Worm (Caenorhabditis elegans) whole organism, L1 larva: ENCODE data around the gene C01G10.10.

ENCODE experiments used
- C34B4.2 ChIP-seq: sonication (generic microtip); optimal IDR thresholded peaks from 2 replicates; lab custom pipeline; 2017; ENCODE audit warnings: mild to moderate bottlenecking, missing genetic modification characterization, missing compliant biosample characterization
- aly-2 ChIP-seq: fragments of 150-350 bp; optimal IDR thresholded peaks from 2 replicates; lab custom pipeline; 2014; ENCODE audit warnings: missing biosample characterization, missing genetic modification characterization
- ceh-82 ChIP-seq, 3 experiments: fragments of 150-350 bp in 1 of 3; sonication (generic microtip) in 2 of 3; optimal IDR thresholded peaks; 2 replicates each; lab custom pipeline; 2014 to 2017; ENCODE audit warnings: missing biosample characterization in 3 of 3, missing genetic modification characterization in 3 of 3
- nhr-12 ChIP-seq: sonication (generic microtip); optimal IDR thresholded peaks from 2 replicates; lab custom pipeline; 2017; ENCODE audit warnings: missing biosample characterization, missing genetic modification characterization
- nhr-237 ChIP-seq: fragments of 150-350 bp; optimal IDR thresholded peaks from 2 replicates; lab custom pipeline; 2014; ENCODE audit warnings: missing biosample characterization, missing genetic modification characterization
- nhr-28 ChIP-seq: fragments of 150-350 bp; optimal IDR thresholded peaks from 2 replicates; lab custom pipeline; 2014; ENCODE audit warnings: missing biosample characterization, missing genetic modification characterization
- sox-4 ChIP-seq: sonication (generic microtip); optimal IDR thresholded peaks from 2 replicates; lab custom pipeline; 2016; ENCODE audit warnings: missing genetic modification characterization, missing compliant biosample characterization
- unc-130 ChIP-seq: fragments of 150-350 bp; optimal IDR thresholded peaks from 2 replicates; lab custom pipeline; 2017; ENCODE audit warnings: missing biosample characterization, missing genetic modification characterization, inconsistent platforms
- zag-1 ChIP-seq: fragments of 150-350 bp; optimal IDR thresholded peaks from 2 replicates; lab custom pipeline; 2014; ENCODE audit warnings: missing biosample characterization, missing genetic modification characterization

DNA sequence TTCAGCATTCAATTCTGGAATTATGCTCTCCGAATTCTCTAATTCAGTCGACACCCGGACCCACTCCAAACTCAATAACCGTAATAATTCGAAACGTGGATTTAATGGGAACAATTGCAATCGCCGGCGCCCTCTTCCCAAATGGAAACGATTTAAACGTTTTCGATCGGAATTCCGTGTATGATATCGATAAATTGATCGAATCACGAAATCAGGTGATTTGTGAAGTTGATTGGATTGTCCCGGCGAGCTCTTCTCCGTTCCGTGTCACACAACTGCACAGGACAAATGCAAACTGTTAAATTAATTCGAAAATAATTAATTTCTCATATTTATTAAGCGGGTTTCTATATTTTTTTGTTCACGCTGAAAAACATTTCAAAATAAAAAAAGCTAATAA, 26.4 kb downstream of the C01G10.10 start, which contains the start of gene C25D7.16:
- TF ChIP-seq unc-130 (tag; lab: Kevin White, UChicago) (no peak), zag-1 (tag; lab: Kevin White, UChicago) (no peak), aly-2 (tag; lab: Kevin White, UChicago) (no peak), nhr-12 (tag; lab: Kevin White, UChicago) (no peak), C34B4.2 (tag; lab: Kevin White, UChicago) (no peak), nhr-28 (tag; lab: Kevin White, UChicago) (no peak), nhr-237 (tag; lab: Kevin White, UChicago) (no peak), sox-4 (tag; lab: Kevin White, UChicago) (no peak), ceh-82 (tag; optimal IDR thresholded peaks at IDR 0.05; lab: Kevin White, UChicago) (no peak)
